Worm (Caenorhabditis elegans): ENCODE measurements around the gene ptl-1.

ptl-1 gene

DNA sequence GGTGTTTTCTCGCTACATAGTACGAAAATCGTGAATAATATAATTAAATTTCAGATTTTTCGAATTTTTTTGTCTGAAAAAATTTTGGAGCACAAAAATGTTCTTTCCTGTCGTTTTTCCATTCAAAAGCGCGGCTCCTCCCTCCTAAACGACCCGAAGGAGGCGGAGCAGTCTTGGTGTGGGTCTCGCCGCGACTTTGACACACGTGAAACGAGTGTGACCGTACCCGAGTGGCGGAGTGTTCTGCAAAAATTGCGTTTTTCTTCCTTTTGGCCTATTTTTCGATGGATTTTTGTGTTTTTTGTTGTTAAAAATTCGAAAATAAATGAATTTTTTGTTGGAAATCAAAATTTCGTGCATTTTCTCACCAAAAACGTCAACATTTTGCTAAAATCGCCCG lies 28.6 kb downstream of the ptl-1 start, which contains the start of gene snt-2 (continued):
- peak; percentile 81 for TF ChIP-seq dpl-1 (GFP tag; optimal IDR thresholded peaks at IDR 0.05)
- peak; percentile 99 for TF ChIP-seq aha-1 (tag)
- TF ChIP-seq rbr-2 (tag; optimal IDR thresholded peaks at IDR 0.05): peak; percentile 78
- no peak for TF ChIP-seq madf-9 (GFP tag; conservative IDR thresholded peaks at IDR 0.05)
- no peak for TF ChIP-seq tag-97 (GFP tag; IDR thresholded peaks at IDR 0.05)
- no peak for TF ChIP-seq snpc-4 (tag; optimal IDR thresholded peaks at IDR 0.05)
- TF ChIP-seq gei-8 (GFP tag; optimal IDR thresholded peaks at IDR 0.05): no peak
- no peak for TF ChIP-seq Y105C5A.15 (GFP tag; IDR thresholded peaks at IDR 0.05)
- no peak for TF ChIP-seq unc-62 (GFP tag; optimal IDR thresholded peaks at IDR 0.05 in 1 of 2)
- TF ChIP-seq unc-62 (tag; optimal IDR thresholded peaks at IDR 0.05): no peak
- TF ChIP-seq ceh-32 (tag; optimal IDR thresholded peaks at IDR 0.05; ENCODE audit: poor library complexity): no peak
- TF ChIP-seq lin-38 (GFP tag; IDR thresholded peaks at IDR 0.05): peak; percentile 78
- TF ChIP-seq ceh-20 (GFP tag; IDR thresholded peaks at IDR 0.05): 0 out of 2 replicates have a peak, but pooled peaks have one; percentile 22
- no peak for TF ChIP-seq skn-1 (tag; optimal IDR thresholded peaks at IDR 0.05)
- peak; percentile 39; the same call in 1 of the 2 replicates for TF ChIP-seq set-16 (GFP tag; IDR thresholded peaks at IDR 0.05)
- TF ChIP-seq spr-3 (GFP tag; optimal IDR thresholded peaks at IDR 0.05): no peak
- TF ChIP-seq snpc-1.2 (GFP tag; IDR thresholded peaks at IDR 0.05): no peak
- peak; percentile 46; the same call in 1 of the 2 replicates for TF ChIP-seq dmd-9 (GFP tag; IDR thresholded peaks at IDR 0.05)
- TF ChIP-seq mes-2 (tag; optimal IDR thresholded peaks at IDR 0.05; ENCODE audit: poor library complexity, severe bottlenecking): peak; percentile 85
- TF ChIP-seq hmg-1.1 (GFP tag; IDR thresholded peaks at IDR 0.05): peak; percentile 72
- TF ChIP-seq ztf-7 (tag; optimal IDR thresholded peaks at IDR 0.05): no peak
- no peak for TF ChIP-seq php-3 (GFP tag; IDR thresholded peaks at IDR 0.05)
- no peak for TF ChIP-seq lin-29 (GFP tag; IDR thresholded peaks at IDR 0.05)
- peak; percentile 72 for TF ChIP-seq dve-1 (tag; optimal IDR thresholded peaks at IDR 0.05; ENCODE audit: insufficient read depth)
- TF ChIP-seq lim-7 (GFP tag; IDR thresholded peaks at IDR 0.05): no peak
- no peak for TF ChIP-seq dmd-8 (GFP tag; IDR thresholded peaks at IDR 0.05)
- peak; percentile 15 for TF ChIP-seq F10B5.3 (tag; optimal IDR thresholded peaks at IDR 0.05)
- TF ChIP-seq egl-27 (tag; optimal IDR thresholded peaks at IDR 0.05): no peak
- TF ChIP-seq lin-15B (tag; optimal IDR thresholded peaks at IDR 0.05): peak; percentile 14
- peak; percentile 31 for TF ChIP-seq nhr-102 (tag; optimal IDR thresholded peaks at IDR 0.05)
- no peak for TF ChIP-seq lin-39 (tag; optimal IDR thresholded peaks at IDR 0.05)
- 0 out of 2 replicates have a peak, but pooled peaks have one; percentile 26 for TF ChIP-seq mdt-29 (GFP tag; IDR thresholded peaks at IDR 0.05)
- peak; percentile 25 for TF ChIP-seq pqm-1 (tag; optimal IDR thresholded peaks at IDR 0.05)
- no peak for TF ChIP-seq zfp-2 (tag; optimal IDR thresholded peaks at IDR 0.05)
- TF ChIP-seq nhr-237 (tag; optimal IDR thresholded peaks at IDR 0.05): no peak
- no peak for TF ChIP-seq ceh-44 (GFP tag; IDR thresholded peaks at IDR 0.05)
- no peak for TF ChIP-seq tra-1 (GFP tag; IDR thresholded peaks at IDR 0.05)
- peak; percentile 59 for TF ChIP-seq unc-130 (GFP tag; optimal IDR thresholded peaks at IDR 0.05)
- 0 out of 2 replicates have a peak, but pooled peaks have one; percentile 32 for TF ChIP-seq arid-1 (GFP tag; conservative IDR thresholded peaks at IDR 0.05)
- peak; percentile 42 for TF ChIP-seq duxl-1 (tag; optimal IDR thresholded peaks at IDR 0.05; ENCODE audit: poor library complexity)
- no peak for TF ChIP-seq daf-16 (GFP tag; optimal IDR thresholded peaks at IDR 0.05)
- peak; percentile 29 for TF ChIP-seq daf-16 (tag; optimal IDR thresholded peaks at IDR 0.05)
- peak; percentile 63 for TF ChIP-seq nhr-11 (tag; optimal IDR thresholded peaks at IDR 0.05)
- peak; percentile 87 for TF ChIP-seq hlh-30 (tag; optimal IDR thresholded peaks at IDR 0.05; ENCODE audit: insufficient read depth)
- peak; percentile 69 for TF ChIP-seq fkh-10 (GFP tag; optimal IDR thresholded peaks at IDR 0.05)
- TF ChIP-seq D1046.2 (GFP tag; IDR thresholded peaks at IDR 0.05): peak; percentile 100
- peak; percentile 71 for TF ChIP-seq nhr-6 (tag; optimal IDR thresholded peaks at IDR 0.05)
- TF ChIP-seq saeg-2 (GFP tag; IDR thresholded peaks at IDR 0.05): no peak
- TF ChIP-seq F37D6.2 (tag; optimal IDR thresholded peaks at IDR 0.05): peak; percentile 38
- no peak; the same call in 1 of the 2 replicates for TF ChIP-seq nhr-42 (GFP tag; IDR thresholded peaks at IDR 0.05)
- TF ChIP-seq nhr-25 (tag; optimal IDR thresholded peaks at IDR 0.05; ENCODE audit: borderline replicate concordance, insufficient read depth): no peak

Measured in whole organism, L4 larva.